Worm (Caenorhabditis elegans) whole organism, L4 larva: Measurements from ENCODE around the gene C25F6.1.

Source experiments
- ceh-28 ChIP-seq: fragments of 150-350 bp; optimal IDR thresholded peaks from 2 replicates; lab custom pipeline; 2014; ENCODE audit warnings: missing biosample characterization, missing genetic modification reagents, missing genetic modification characterization
- ces-1 ChIP-seq: fragments of 150-350 bp; sonication (generic microtip); optimal IDR thresholded peaks from 4 replicates; lab custom pipeline; 2014; ENCODE audit warnings: missing biosample characterization, missing genetic modification reagents, missing genetic modification characterization
- lim-7 ChIP-seq: fragments of 200-800 bp; sonication (Bioruptor generic); IDR thresholded peaks from 2 replicates; pipeline ENCODE4 v1.3.6; 2022; ENCODE audit warnings: missing genetic modification characterization, missing compliant biosample characterization
- lin-39 ChIP-seq: fragments of 150-350 bp; optimal IDR thresholded peaks from 2 replicates; lab custom pipeline; 2014; ENCODE audit warnings: missing biosample characterization, missing genetic modification reagents, missing genetic modification characterization
- lsy-2 ChIP-seq, 2 experiments: fragments of 150-350 bp in 1 of 2; sonication (generic microtip) in 1 of 2; optimal IDR thresholded peaks; 2 replicates each; lab custom pipeline; 2014 to 2017; ENCODE audit warnings: missing biosample characterization in 2 of 2, missing genetic modification characterization in 2 of 2
- nhr-42 ChIP-seq: fragments of 200-800 bp; sonication (Bioruptor generic); IDR thresholded peaks from 2 replicates; pipeline ENCODE4 v1.3.6; 2022; ENCODE audit warnings: missing genetic modification characterization, missing compliant biosample characterization
- pha-4 ChIP-seq, 2 experiments: fragments of 150-350 bp in 1 of 2; fragments of 200-800 bp in 1 of 2; sonication (Bioruptor generic) in 1 of 2; IDR thresholded peaks in 1 of 2; optimal IDR thresholded peaks in 1 of 2; 2 replicates each; pipeline versions ENCODE4 v1.3.6 to Lab custom; 2014 to 2022; ENCODE audit warnings: missing genetic modification characterization in 2 of 2, missing genetic modification reagents in 2 of 2, missing biosample characterization in 1 of 2, missing compliant biosample characterization in 1 of 2
- spr-1 ChIP-seq: sonication (generic microtip); optimal IDR thresholded peaks from 2 replicates; lab custom pipeline; 2016; ENCODE audit warnings: mild to moderate bottlenecking, missing genetic modification characterization, missing compliant biosample characterization
- unc-62 ChIP-seq, 3 experiments: fragments of 150-350 bp in 1 of 3; sonication (generic microtip); optimal IDR thresholded peaks in 2 of 3; peaks in 1 of 3; 1 replicate in 1 of 3; 2 replicates in 2 of 3; lab custom pipeline; 2014 to 2017; ENCODE audit warnings: missing biosample characterization in 3 of 3, missing genetic modification characterization in 3 of 3, missing genetic modification reagents in 3 of 3, missing genotype in 1 of 3
- ztf-11 ChIP-seq: fragments of 150-350 bp; optimal IDR thresholded peaks from 2 replicates; lab custom pipeline; 2014; ENCODE audit warnings: missing biosample characterization, missing genetic modification characterization

- TF ChIP-seq ceh-28 (tag; lab: Kevin White, UChicago) (no peak), pha-4 (GFP tag; IDR thresholded peaks at IDR 0.05; lab: Robert Waterston, UW) (no peak), pha-4 (tag; optimal IDR thresholded peaks at IDR 0.05; lab: Kevin White, UChicago) (no peak), lsy-2 (tag; optimal IDR thresholded peaks at IDR 0.05; lab: Kevin White, UChicago) (no peak), nhr-42 (GFP tag; lab: Robert Waterston, UW) (no peak), lin-39 (tag; lab: Kevin White, UChicago) (no peak), ztf-11 (tag; lab: Kevin White, UChicago) (no peak), lim-7 (GFP tag; lab: Robert Waterston, UW) (no peak), ces-1 (no peak), unc-62 (GFP tag; optimal IDR thresholded peaks at IDR 0.05 in 1 of 2; lab: Kevin White, UChicago) (no peak), unc-62 (tag; optimal IDR thresholded peaks at IDR 0.05; lab: Kevin White, UChicago) (no peak), spr-1 (tag; lab: Kevin White, UChicago) (no peak)
Measured at ce11 chrX:5460930-5461329, 25.4 kb upstream of the C25F6.1 start, which contains the start of gene ddr-1.
